Fruit fly (Drosophila melanogaster) whole organism, embryonic: ENCODE measurements around the gene Cp36.

Experiments
- Atf3 ChIP-seq: fragments of 200-800 bp; sonication (Bioruptor generic); optimal IDR thresholded peaks from 3 replicates; lab custom pipeline; 2016; ENCODE audit warnings: missing biosample characterization, missing genetic modification characterization
- CG13775 ChIP-seq: fragments of 200-800 bp; sonication (Bioruptor generic); optimal IDR thresholded peaks from 3 replicates; lab custom pipeline; 2017; ENCODE audit warnings: missing biosample characterization, mild to moderate bottlenecking, missing genetic modification characterization
- CG2202 ChIP-seq: fragments of 200-800 bp; sonication (Bioruptor generic); optimal IDR thresholded peaks from 2 replicates; lab custom pipeline; 2018; ENCODE audit warnings: missing biosample characterization, mild to moderate bottlenecking, missing genetic modification characterization
- CG2889 ChIP-seq: fragments of 200-800 bp; sonication (Bioruptor generic); IDR thresholded peaks from 3 replicates; pipeline ENCODE4 v1.3.6; 2022; ENCODE audit warnings: missing biosample characterization, missing genetic modification characterization
- Opbp ChIP-seq: fragments of 200-800 bp; sonication (Bioruptor generic); IDR thresholded peaks from 3 replicates; pipeline ENCODE4 v1.3.6; 2022; ENCODE audit warnings: missing biosample characterization, missing genetic modification characterization; ENCODE audit not compliant: partially characterized antibody
- sna ChIP-seq: fragments of 200-800 bp; sonication (Bioruptor generic); IDR thresholded peaks from 2 replicates; pipeline ENCODE4 v1.3.6; 2022; ENCODE audit warnings: missing biosample characterization, missing genetic modification characterization; ENCODE audit not compliant: partially characterized antibody
- trh ChIP-seq: fragments of 200-800 bp; sonication (Bioruptor generic); optimal IDR thresholded peaks from 2 replicates; lab custom pipeline; 2016; ENCODE audit warnings: missing biosample characterization, missing genetic modification characterization

DNA sequence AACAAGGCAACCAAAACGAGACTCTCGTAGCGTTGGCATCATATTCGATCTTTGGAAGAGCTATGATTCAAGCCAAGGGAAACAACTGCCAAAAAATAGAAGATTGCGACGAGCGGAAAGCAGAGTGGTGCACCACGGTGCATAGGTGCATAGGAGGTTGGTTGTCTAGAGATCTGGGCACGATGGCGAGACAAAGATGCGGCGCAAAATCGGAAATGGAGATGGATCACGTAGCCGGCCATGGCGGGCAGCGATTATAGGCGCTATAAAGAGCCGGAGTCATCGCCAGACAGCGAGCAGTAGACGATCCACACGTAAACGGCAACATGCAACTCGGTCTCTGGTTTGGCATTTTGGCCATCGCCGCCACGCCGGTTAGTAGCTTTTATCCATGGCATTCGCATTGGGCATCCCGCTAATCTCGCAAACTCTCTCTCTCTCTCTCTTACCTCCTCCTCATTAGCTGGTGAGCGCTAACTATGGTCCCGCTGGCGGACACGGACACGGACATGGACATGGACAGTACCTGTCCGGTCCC lies at the start of gene Cp36:
- no peak for TF ChIP-seq CG13775 (GFP tag; lab: Kevin White, UChicago)
- no peak for TF ChIP-seq Atf3
- TF ChIP-seq trh = no peak
- no peak for TF ChIP-seq CG2889 (GFP tag; lab: Robert Waterston, UW)
- no peak for TF ChIP-seq CG2202 (tag; lab: Kevin White, UChicago)
- TF ChIP-seq sna (GFP tag; lab: Robert Waterston, UW) = no peak
- no peak for TF ChIP-seq Opbp (GFP tag; lab: Robert Waterston, UW)
